Fruit fly (Drosophila melanogaster) whole organism, prepupa: ENCODE measurements around the gene Sems.

Source experiments
- Blimp-1 ChIP-seq: fragments of 200-800 bp; sonication (Bioruptor generic); optimal IDR thresholded peaks from 3 replicates; lab custom pipeline; 2017; ENCODE audit warnings: missing biosample characterization, missing genetic modification characterization, mild to moderate bottlenecking, moderate library complexity, missing genetic modification reagents
- CG11294 ChIP-seq: fragments of 200-800 bp; sonication (Bioruptor generic); IDR thresholded peaks from 2 replicates; pipeline ENCODE4 v1.3.6; 2022; ENCODE audit warnings: missing biosample characterization, missing genetic modification characterization
- CG11762 ChIP-seq: fragments of 200-800 bp; sonication (Bioruptor generic); optimal IDR thresholded peaks from 3 replicates; lab custom pipeline; 2016; ENCODE audit warnings: missing biosample characterization, missing genetic modification characterization; ENCODE audit not compliant: insufficient read depth
- CG11902 ChIP-seq: fragments of 200-800 bp; sonication (Bioruptor generic); optimal IDR thresholded peaks from 3 replicates; lab custom pipeline; 2016; ENCODE audit warnings: missing biosample characterization, missing genetic modification characterization
- CG15336 ChIP-seq: fragments of 200-800 bp; sonication (Bioruptor generic); IDR thresholded peaks from 2 replicates; pipeline ENCODE4 v1.3.6; 2022; ENCODE audit warnings: missing biosample characterization, missing genetic modification characterization
- CG1621 ChIP-seq: fragments of 200-800 bp; sonication (Bioruptor generic); optimal IDR thresholded peaks from 3 replicates; lab custom pipeline; 2018; ENCODE audit warnings: missing biosample characterization, mild to moderate bottlenecking, missing genetic modification characterization
- CG16779 ChIP-seq: fragments of 200-800 bp; sonication (Bioruptor generic); optimal IDR thresholded peaks from 3 replicates; lab custom pipeline; 2017; ENCODE audit warnings: missing biosample characterization, mild to moderate bottlenecking, missing genetic modification characterization
- CG3032 ChIP-seq: fragments of 200-800 bp; optimal IDR thresholded peaks from 2 replicates; lab custom pipeline; 2019; ENCODE audit warnings: missing biosample characterization, mild to moderate bottlenecking, missing genetic modification characterization, moderate library complexity
- CG31627 ChIP-seq: fragments of 200-800 bp; sonication (Bioruptor generic); optimal IDR thresholded peaks from 3 replicates; lab custom pipeline; 2016; ENCODE audit warnings: missing biosample characterization, missing genetic modification characterization
- CG32006 ChIP-seq: fragments of 200-800 bp; sonication (Bioruptor generic); optimal IDR thresholded peaks from 3 replicates; lab custom pipeline; 2017; ENCODE audit warnings: missing biosample characterization, mild to moderate bottlenecking, missing genetic modification characterization
- CG34406 ChIP-seq: fragments of 200-800 bp; sonication (Bioruptor generic); optimal IDR thresholded peaks from 3 replicates; lab custom pipeline; 2016; ENCODE audit warnings: missing biosample characterization, missing genetic modification characterization
- CG3919 ChIP-seq: fragments of 200-800 bp; sonication (Bioruptor generic); optimal IDR thresholded peaks from 3 replicates; lab custom pipeline; 2016; ENCODE audit warnings: missing biosample characterization, missing genetic modification characterization
- CG4318 ChIP-seq: fragments of 200-800 bp; sonication (Bioruptor generic); optimal IDR thresholded peaks from 3 replicates; lab custom pipeline; 2017; ENCODE audit warnings: missing biosample characterization, mild to moderate bottlenecking, missing genetic modification characterization
- CG6163 ChIP-seq: fragments of 200-800 bp; sonication (Bioruptor generic); IDR thresholded peaks from 3 replicates; pipeline ENCODE4 v1.3.6; 2022; ENCODE audit warnings: missing biosample characterization, missing genetic modification characterization
- CG6276 ChIP-seq: fragments of 200-800 bp; sonication (Bioruptor generic); optimal IDR thresholded peaks from 2 replicates; lab custom pipeline; 2017; ENCODE audit warnings: missing biosample characterization, mild to moderate bottlenecking, missing genetic modification characterization
- CG6792 ChIP-seq: fragments of 200-800 bp; sonication (Bioruptor generic); optimal IDR thresholded peaks from 3 replicates; lab custom pipeline; 2016; ENCODE audit warnings: missing biosample characterization, missing genetic modification characterization
- CG6854 ChIP-seq: fragments of 200-800 bp; sonication (Bioruptor generic); optimal IDR thresholded peaks from 2 replicates; lab custom pipeline; 2017; ENCODE audit warnings: missing biosample characterization, mild to moderate bottlenecking, missing genetic modification characterization
- CG7368 ChIP-seq: fragments of 200-800 bp; sonication (Bioruptor generic); optimal IDR thresholded peaks from 3 replicates; lab custom pipeline; 2016; ENCODE audit warnings: missing biosample characterization, missing genetic modification characterization
- CG8119 ChIP-seq: fragments of 200-800 bp; sonication (Bioruptor generic); IDR thresholded peaks from 3 replicates; pipeline ENCODE4 v1.3.6; 2022; ENCODE audit warnings: missing biosample characterization, missing genetic modification characterization
- CG8319 ChIP-seq: fragments of 200-800 bp; sonication (Bioruptor generic); optimal IDR thresholded peaks from 3 replicates; lab custom pipeline; 2016; ENCODE audit warnings: missing biosample characterization, missing genetic modification characterization
- CG8632 ChIP-seq: fragments of 200-800 bp; sonication (Bioruptor generic); optimal IDR thresholded peaks from 3 replicates; lab custom pipeline; 2016; ENCODE audit warnings: missing biosample characterization, missing genetic modification characterization
- CG9139 ChIP-seq: fragments of 200-800 bp; sonication (Bioruptor generic); optimal IDR thresholded peaks from 3 replicates; lab custom pipeline; 2017; ENCODE audit warnings: missing biosample characterization, mild to moderate bottlenecking, missing genetic modification characterization
- Eip75B ChIP-seq: fragments of 200-800 bp; sonication (Bioruptor generic); optimal IDR thresholded peaks from 3 replicates; lab custom pipeline; 2016; ENCODE audit warnings: missing biosample characterization, missing genetic modification characterization
- Eip78C ChIP-seq: fragments of 200-800 bp; sonication (Bioruptor generic); peaks from one replicate; lab custom pipeline; 2016; ENCODE audit warnings: missing biosample characterization, missing genetic modification characterization
- Eip93F ChIP-seq: fragments of 200-800 bp; sonication (Bioruptor generic); optimal IDR thresholded peaks from 2 replicates; lab custom pipeline; 2016; ENCODE audit warnings: missing biosample characterization, mild to moderate bottlenecking, missing genetic modification characterization
- Ets21C ChIP-seq: fragments of 200-800 bp; sonication (Bioruptor generic); optimal IDR thresholded peaks from 3 replicates; lab custom pipeline; 2016; ENCODE audit warnings: missing biosample characterization, missing genetic modification characterization
- Ets96B ChIP-seq: fragments of 200-800 bp; optimal IDR thresholded peaks from 2 replicates; lab custom pipeline; 2019; ENCODE audit warnings: missing biosample characterization, mild to moderate bottlenecking, missing genetic modification characterization, moderate library complexity
- Hr39 ChIP-seq: fragments of 200-800 bp; sonication (Bioruptor generic); optimal IDR thresholded peaks from 2 replicates; lab custom pipeline; 2016; ENCODE audit warnings: missing biosample characterization, missing genetic modification characterization
- Lpt ChIP-seq: fragments of 200-800 bp; sonication (Bioruptor generic); optimal IDR thresholded peaks from 3 replicates; lab custom pipeline; 2016; ENCODE audit warnings: missing biosample characterization, missing genetic modification characterization
- Met ChIP-seq: fragments of 200-800 bp; sonication (Bioruptor generic); optimal IDR thresholded peaks from 3 replicates; lab custom pipeline; 2016; ENCODE audit warnings: missing biosample characterization, missing genetic modification characterization
- OdsH ChIP-seq: fragments of 200-800 bp; sonication (Bioruptor generic); optimal IDR thresholded peaks from 3 replicates; lab custom pipeline; 2016; ENCODE audit warnings: missing biosample characterization, missing genetic modification characterization
- Smox ChIP-seq: fragments of 200-800 bp; sonication (Bioruptor generic); optimal IDR thresholded peaks from 3 replicates; lab custom pipeline; 2016; ENCODE audit warnings: missing biosample characterization, missing genetic modification characterization
- Sox102F ChIP-seq: fragments of 200-800 bp; sonication (Bioruptor generic); optimal IDR thresholded peaks from 2 replicates; lab custom pipeline; 2016; ENCODE audit warnings: missing biosample characterization, mild to moderate bottlenecking, missing genetic modification characterization
- Sox15 ChIP-seq: fragments of 200-800 bp; sonication (Bioruptor generic); optimal IDR thresholded peaks from 3 replicates; lab custom pipeline; 2016; ENCODE audit warnings: missing biosample characterization, missing genetic modification characterization
- achi ChIP-seq: fragments of 200-800 bp; sonication (Bioruptor generic); optimal IDR thresholded peaks from 3 replicates; lab custom pipeline; 2016; ENCODE audit warnings: missing biosample characterization, missing genetic modification characterization
- acj6 ChIP-seq: fragments of 200-800 bp; sonication (Bioruptor generic); optimal IDR thresholded peaks from 3 replicates; lab custom pipeline; 2016; ENCODE audit warnings: missing biosample characterization, missing genetic modification characterization
- cyc ChIP-seq: fragments of 200-800 bp; sonication (Bioruptor generic); optimal IDR thresholded peaks from 3 replicates; lab custom pipeline; 2016; ENCODE audit warnings: missing biosample characterization, missing genetic modification characterization
- dac ChIP-seq: fragments of 200-800 bp; sonication (Bioruptor generic); optimal IDR thresholded peaks from 2 replicates; lab custom pipeline; 2017; ENCODE audit warnings: missing biosample characterization, mild to moderate bottlenecking, missing genetic modification characterization
- dsx ChIP-seq: fragments of 200-800 bp; optimal IDR thresholded peaks from 3 replicates; lab custom pipeline; 2019; ENCODE audit warnings: missing biosample characterization, mild to moderate bottlenecking, missing genetic modification characterization, moderate library complexity; ENCODE audit not compliant: poor library complexity, severe bottlenecking
- eg ChIP-seq: fragments of 200-800 bp; sonication (Bioruptor generic); IDR thresholded peaks from 3 replicates; pipeline ENCODE4 v1.3.6; 2022; ENCODE audit warnings: missing biosample characterization, missing genetic modification characterization
- esn ChIP-seq: fragments of 200-800 bp; sonication (Bioruptor generic); optimal IDR thresholded peaks from 2 replicates; lab custom pipeline; 2016; ENCODE audit warnings: missing biosample characterization, mild to moderate bottlenecking, missing genetic modification characterization, moderate library complexity
- fd59A ChIP-seq: fragments of 200-800 bp; sonication (Bioruptor generic); optimal IDR thresholded peaks from 2 replicates; lab custom pipeline; 2017; ENCODE audit warnings: missing biosample characterization, mild to moderate bottlenecking, missing genetic modification characterization, missing genetic modification reagents
- net ChIP-seq: fragments of 200-800 bp; sonication (Bioruptor generic); optimal IDR thresholded peaks from 3 replicates; lab custom pipeline; 2016; ENCODE audit warnings: missing biosample characterization, missing genetic modification characterization
- pdm3 ChIP-seq: fragments of 200-800 bp; sonication (Bioruptor generic); optimal IDR thresholded peaks from 3 replicates; lab custom pipeline; 2016; ENCODE audit warnings: missing biosample characterization, missing genetic modification characterization
- salr ChIP-seq, 2 experiments: fragments of 200-800 bp; sonication (Bioruptor generic); optimal IDR thresholded peaks; 3 replicates each; lab custom pipeline; 2016 to 2018; ENCODE audit warnings: missing biosample characterization in 2 of 2, missing genetic modification characterization in 2 of 2, mild to moderate bottlenecking in 1 of 2
- spab ChIP-seq: fragments of 200-800 bp; sonication (Bioruptor generic); optimal IDR thresholded peaks from 2 replicates; lab custom pipeline; 2017; ENCODE audit warnings: missing biosample characterization, mild to moderate bottlenecking, missing genetic modification characterization, missing genetic modification reagents
- ss ChIP-seq, 2 experiments: fragments of 200-800 bp; sonication (Bioruptor generic); optimal IDR thresholded peaks; 2 replicates in 1 of 2; 3 replicates in 1 of 2; lab custom pipeline; 2017 to 2018; ENCODE audit warnings: mild to moderate bottlenecking in 2 of 2, missing biosample characterization in 2 of 2, missing genetic modification characterization in 2 of 2, moderate library complexity in 1 of 2
- svp ChIP-seq: fragments of 200-800 bp; sonication (Bioruptor generic); peaks from one replicate; lab custom pipeline; 2016; ENCODE audit warnings: missing biosample characterization, missing genetic modification characterization
- topi ChIP-seq: fragments of 200-800 bp; sonication (Bioruptor generic); optimal IDR thresholded peaks from 3 replicates; lab custom pipeline; 2016; ENCODE audit warnings: missing biosample characterization, missing genetic modification characterization
- vri ChIP-seq: fragments of 200-800 bp; sonication (Bioruptor generic); optimal IDR thresholded peaks from 3 replicates; lab custom pipeline; 2016; ENCODE audit warnings: missing biosample characterization, mild to moderate bottlenecking, missing genetic modification characterization

The Sems gene

DNA sequence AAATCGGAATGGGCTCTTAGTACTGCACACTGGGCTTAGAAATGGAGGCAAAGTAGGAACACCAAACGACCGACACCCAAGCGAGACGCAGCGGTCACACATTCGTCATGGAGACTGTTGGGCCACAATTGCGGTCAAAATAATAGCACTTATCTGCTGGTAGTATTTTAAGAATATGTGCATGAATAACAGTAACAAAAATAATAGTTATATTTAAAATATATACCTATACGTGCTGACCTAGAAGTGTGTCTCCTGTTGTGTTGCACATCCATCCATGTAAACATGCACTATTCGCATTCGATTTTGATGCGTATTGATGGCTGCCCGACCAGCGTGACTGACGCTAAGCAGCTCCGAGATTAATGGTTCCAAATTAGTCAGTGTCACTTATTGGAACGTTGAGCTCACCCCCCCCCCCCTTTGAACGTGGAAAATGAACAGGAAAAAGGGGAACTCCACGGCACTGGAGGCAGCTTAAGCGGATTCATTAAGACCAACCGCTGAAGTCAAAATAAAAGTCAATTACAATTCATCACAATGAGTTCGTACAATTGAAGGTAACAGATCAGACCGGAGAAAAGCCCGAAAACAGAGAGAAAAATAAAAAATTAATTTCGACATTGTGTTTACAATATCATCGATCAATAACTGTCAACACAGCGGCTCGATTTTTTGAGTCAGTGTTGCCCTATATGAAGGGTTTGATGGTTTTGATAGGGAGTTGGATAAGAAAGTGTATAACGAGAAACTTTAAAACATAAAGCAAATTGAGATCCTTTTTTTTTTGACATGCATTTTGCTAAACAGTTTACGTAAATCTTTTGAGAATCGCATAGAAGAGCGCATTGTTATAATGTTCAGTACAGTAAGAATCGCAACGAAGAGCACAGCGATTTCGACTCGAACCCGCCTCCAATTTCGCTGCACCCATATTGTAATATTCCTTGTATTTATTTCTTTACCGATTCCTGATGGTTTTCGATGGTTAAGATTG lies 3.6 kb downstream of the Sems start:
- peak; percentile 41 for TF ChIP-seq CG8632
- TF ChIP-seq Eip78C (GFP tag; lab: Kevin White, UChicago), result peak; percentile 84
- peak; percentile 56 for TF ChIP-seq Sox15 (GFP tag; lab: Kevin White, UChicago)
- TF ChIP-seq CG6792, result peak; percentile 71
- TF ChIP-seq fd59A (GFP tag; lab: Kevin White, UChicago), result no peak
- TF ChIP-seq Eip75B (GFP tag; lab: Kevin White, UChicago), result peak; percentile 18
- no peak for TF ChIP-seq spab (GFP tag; lab: Kevin White, UChicago)
- TF ChIP-seq CG3032, result no peak
- TF ChIP-seq CG11294, result no peak
- TF ChIP-seq esn (GFP tag; lab: Kevin White, UChicago), result peak; percentile 67
- TF ChIP-seq Eip93F (GFP tag; lab: Kevin White, UChicago), result no peak
- peak; percentile 58 for TF ChIP-seq cyc (GFP tag; lab: Kevin White, UChicago)
- no peak for TF ChIP-seq CG1621
- TF ChIP-seq CG6276 (GFP tag; lab: Kevin White, UChicago), result no peak
- no peak for TF ChIP-seq CG32006 (GFP tag; lab: Kevin White, UChicago)
- TF ChIP-seq Met (GFP tag; lab: Kevin White, UChicago), result peak; percentile 50
- no peak for TF ChIP-seq net (GFP tag; lab: Kevin White, UChicago)
- TF ChIP-seq pdm3, result peak; percentile 51
- 0 out of 3 replicates have a peak, but pooled peaks have one; percentile 12 for TF ChIP-seq CG8119 (GFP tag; lab: Robert Waterston, UW)
- TF ChIP-seq svp, result peak; percentile 84
- peak; percentile 54 for TF ChIP-seq acj6 (GFP tag; lab: Kevin White, UChicago)
- peak; percentile 80 for TF ChIP-seq CG6163
- no peak for TF ChIP-seq Lpt (GFP tag; lab: Kevin White, UChicago)
- TF ChIP-seq salr (GFP tag; optimal IDR thresholded peaks at IDR 0.05; lab: Kevin White, UChicago), result no peak
- TF ChIP-seq CG9139 (GFP tag; lab: Kevin White, UChicago), result no peak
- TF ChIP-seq Smox, result peak; percentile 58
- peak; percentile 61 for TF ChIP-seq Hr39 (GFP tag; lab: Kevin White, UChicago)
- peak; percentile 36 for TF ChIP-seq Ets21C (GFP tag; lab: Kevin White, UChicago)
- peak; percentile 58 for TF ChIP-seq topi (GFP tag; lab: Kevin White, UChicago)
- TF ChIP-seq Ets96B (tag; lab: Kevin White, UChicago), result peak; percentile 14
- TF ChIP-seq achi (GFP tag; lab: Kevin White, UChicago), result peak; percentile 35
- peak; percentile 57 for TF ChIP-seq CG31627 (GFP tag; lab: Kevin White, UChicago)
- TF ChIP-seq CG11762 (GFP tag; lab: Kevin White, UChicago), result no peak
- no peak for TF ChIP-seq dsx (GFP tag; lab: Kevin White, UChicago)
- TF ChIP-seq CG4318, result no peak
- peak; percentile 2 for TF ChIP-seq vri (GFP tag; lab: Kevin White, UChicago)
- no peak for TF ChIP-seq CG6854 (GFP tag; lab: Kevin White, UChicago)
- TF ChIP-seq Sox102F (GFP tag; lab: Kevin White, UChicago), result peak; percentile 35
- peak; percentile 40 for TF ChIP-seq OdsH
- peak; percentile 45 for TF ChIP-seq CG15336 (GFP tag; lab: Robert Waterston, UW)
- peak; percentile 48 for TF ChIP-seq CG34406 (GFP tag; lab: Kevin White, UChicago)
- peak; percentile 57 for TF ChIP-seq CG11902 (GFP tag; lab: Kevin White, UChicago)
- peak; percentile 47 for TF ChIP-seq CG3919
- no peak for TF ChIP-seq CG16779
- TF ChIP-seq CG8319 (GFP tag; lab: Kevin White, UChicago), result peak; percentile 49
- peak; percentile 43 for TF ChIP-seq CG7368 (GFP tag; lab: Kevin White, UChicago)
- no peak for TF ChIP-seq ss (GFP tag; optimal IDR thresholded peaks at IDR 0.05; lab: Kevin White, UChicago)
- TF ChIP-seq eg, result peak; percentile 66; the same call in 2 of the 3 replicates
- TF ChIP-seq Blimp-1 (GFP tag; lab: Kevin White, UChicago), result peak; percentile 14
- no peak for TF ChIP-seq dac (GFP tag; lab: Kevin White, UChicago)
